Worm (Caenorhabditis elegans) whole organism, midembryonic: ENCODE measurements around the gene sgk-1.

Source experiments
- flt-1 ChIP-seq: fragments of 200-800 bp; sonication (Bioruptor generic); IDR thresholded peaks from 2 replicates; pipeline ENCODE4 v1.3.6; 2022; ENCODE audit warnings: missing genetic modification characterization, missing compliant biosample characterization
- ztf-23 ChIP-seq: fragments of 200-800 bp; sonication (Bioruptor generic); IDR thresholded peaks from 2 replicates; pipeline ENCODE4 v1.3.6; 2022; ENCODE audit warnings: missing genetic modification reagents, missing genetic modification characterization, missing compliant biosample characterization

DNA sequence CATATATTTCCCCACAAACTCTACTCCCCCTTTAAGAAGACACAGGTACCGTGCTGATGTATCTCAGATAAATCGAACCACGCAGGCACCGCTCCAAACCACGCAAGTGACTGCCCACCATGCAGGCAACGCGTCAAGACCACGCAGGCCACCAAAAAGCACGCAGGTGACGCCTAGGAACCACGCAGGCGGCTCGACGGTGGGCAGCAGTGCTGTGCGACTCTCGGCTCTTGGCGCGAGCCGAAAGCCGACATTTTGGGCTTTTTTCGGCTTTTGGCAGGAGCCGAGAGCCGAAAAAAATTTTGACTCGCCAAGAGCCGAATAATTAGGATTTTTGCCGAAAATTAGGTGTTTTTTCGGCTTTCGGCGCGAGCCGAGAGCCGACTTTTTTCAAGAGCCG, 18.8 kb downstream of the sgk-1 start:
- TF ChIP-seq flt-1 (no peak), ztf-23 (no peak)
